Fruit fly (Drosophila melanogaster): ENCODE measurements around the gene Ir7d.
A peak's percentile ranks its signal among the peaks of the same experiment; 100 is the strongest.

Ir7d gene

dm6 chrX:7888386-7889024 is 9.9 kb upstream of the Ir7d start, which contains the start of gene Acat1 (continued):
- no peak for TF ChIP-seq CG15479 (GFP tag; optimal IDR thresholded peaks at IDR 0.05)
- peak; percentile 56 for TF ChIP-seq ind (GFP tag; optimal IDR thresholded peaks at IDR 0.05)
- peak; percentile 65 for TF ChIP-seq MESR4 (GFP tag; optimal IDR thresholded peaks at IDR 0.05)
- TF ChIP-seq croc (GFP tag; conservative IDR thresholded peaks at IDR 0.05): no peak
- TF ChIP-seq tio (GFP tag; optimal IDR thresholded peaks at IDR 0.05): peak; percentile 40
- peak; percentile 43 for TF ChIP-seq kah (GFP tag; optimal IDR thresholded peaks at IDR 0.05)
- TF ChIP-seq CG18262 (tag; optimal IDR thresholded peaks at IDR 0.05): peak; percentile 56
- TF ChIP-seq otp (GFP tag; IDR thresholded peaks at IDR 0.05): peak; percentile 50; the same call in 1 of the 3 replicates
- TF ChIP-seq gsb (GFP tag; IDR thresholded peaks at IDR 0.05): no peak
- peak; percentile 66 for TF ChIP-seq CG15514 (GFP tag; optimal IDR thresholded peaks at IDR 0.05)
- TF ChIP-seq bbx (GFP tag; IDR thresholded peaks at IDR 0.05; ENCODE audit: partially characterized antibody): 0 out of 2 replicates have a peak, but pooled peaks have one; percentile 14
- peak; percentile 33 for TF ChIP-seq CG3407 (GFP tag; optimal IDR thresholded peaks at IDR 0.05)
- peak; percentile 43 for TF ChIP-seq CG17829 (tag; optimal IDR thresholded peaks at IDR 0.05)
- TF ChIP-seq ftz-f1 (GFP tag; optimal IDR thresholded peaks at IDR 0.05): no peak
- TF ChIP-seq salm (tag; optimal IDR thresholded peaks at IDR 0.05): no peak
- TF ChIP-seq CG11560 (tag; IDR thresholded peaks at IDR 0.05): 0 out of 3 replicates have a peak, but pooled peaks have one; percentile 10
- peak; percentile 72 for TF ChIP-seq CG32532 (GFP tag; IDR thresholded peaks at IDR 0.05)
- TF ChIP-seq cg (GFP tag; optimal IDR thresholded peaks at IDR 0.05): no peak
- no peak for TF ChIP-seq CTCF (GFP tag; optimal IDR thresholded peaks at IDR 0.05)
- TF ChIP-seq aop (GFP tag; IDR thresholded peaks at IDR 0.05): no peak
- TF ChIP-seq sr (GFP tag; IDR thresholded peaks at IDR 0.05): no peak
- TF ChIP-seq oc (tag; optimal IDR thresholded peaks at IDR 0.05): no peak
- no peak for TF ChIP-seq Poxn (GFP tag; IDR thresholded peaks at IDR 0.05)
- TF ChIP-seq HLHmδ (GFP tag; optimal IDR thresholded peaks at IDR 0.05): no peak
- TF ChIP-seq Ssrp (tag; optimal IDR thresholded peaks at IDR 0.05): peak; percentile 18
- peak; percentile 35 for TF ChIP-seq CG8388 (GFP tag; optimal IDR thresholded peaks at IDR 0.05)
- no peak for TF ChIP-seq bowl (GFP tag; IDR thresholded peaks at IDR 0.05)
- TF ChIP-seq CG5245 (GFP tag; optimal IDR thresholded peaks at IDR 0.05): peak; percentile 29
- no peak; the same call in 1 of the 2 replicates for TF ChIP-seq ssp (GFP tag; IDR thresholded peaks at IDR 0.05)
- no peak for TF ChIP-seq fd3F (GFP tag; optimal IDR thresholded peaks at IDR 0.05)
- no peak for TF ChIP-seq ash1 (GFP tag; optimal IDR thresholded peaks at IDR 0.05)
- TF ChIP-seq CG8478 (optimal IDR thresholded peaks at IDR 0.05): no peak
- no peak for TF ChIP-seq lov (optimal IDR thresholded peaks at IDR 0.05)
- TF ChIP-seq lov (GFP tag; IDR thresholded peaks at IDR 0.05): no peak
- no peak for TF ChIP-seq CG7745 (tag; optimal IDR thresholded peaks at IDR 0.05)
- TF ChIP-seq sima (GFP tag; optimal IDR thresholded peaks at IDR 0.05): no peak
- TF ChIP-seq Bteb2 (GFP tag; optimal IDR thresholded peaks at IDR 0.05): peak; percentile 38
- no peak for TF ChIP-seq zen2 (GFP tag; IDR thresholded peaks at IDR 0.05; ENCODE audit: partially characterized antibody)
- no peak for TF ChIP-seq CG15696 (tag; optimal IDR thresholded peaks at IDR 0.05)
- peak; percentile 62 for TF ChIP-seq Drgx (GFP tag; IDR thresholded peaks at IDR 0.05)
- no peak for TF ChIP-seq Mad (GFP tag; optimal IDR thresholded peaks at IDR 0.05)
- peak; percentile 91 for TF ChIP-seq scrt (GFP tag; optimal IDR thresholded peaks at IDR 0.05)
- TF ChIP-seq lmd (GFP tag; IDR thresholded peaks at IDR 0.05): 0 out of 2 replicates have a peak, but pooled peaks have one; percentile 31
- no peak for TF ChIP-seq pros (GFP tag; optimal IDR thresholded peaks at IDR 0.05)
- TF ChIP-seq Sry-β (GFP tag; optimal IDR thresholded peaks at IDR 0.05): peak; percentile 49
- TF ChIP-seq cas (GFP tag; IDR thresholded peaks at IDR 0.05): no peak
- no peak for TF ChIP-seq slp2 (GFP tag; optimal IDR thresholded peaks at IDR 0.05)
- no peak for TF ChIP-seq GATAe (GFP tag; conservative IDR thresholded peaks at IDR 0.05)
- peak; percentile 35 for TF ChIP-seq Dp (GFP tag; optimal IDR thresholded peaks at IDR 0.05)
- peak; percentile 81 for TF ChIP-seq lbe (GFP tag; optimal IDR thresholded peaks at IDR 0.05)
- no peak for TF ChIP-seq CG9876 (GFP tag; optimal IDR thresholded peaks at IDR 0.05)
